Fruit fly (Drosophila melanogaster) whole organism, prepupa: ENCODE data around the gene CG31176.

Experiments used
- Blimp-1 ChIP-seq: fragments of 200-800 bp; sonication (Bioruptor generic); optimal IDR thresholded peaks from 3 replicates; lab custom pipeline; 2017; ENCODE audit warnings: missing biosample characterization, missing genetic modification characterization, mild to moderate bottlenecking, moderate library complexity, missing genetic modification reagents
- CG10631 ChIP-seq: fragments of 200-800 bp; sonication (Bioruptor generic); optimal IDR thresholded peaks from 2 replicates; lab custom pipeline; 2016; ENCODE audit warnings: missing biosample characterization, missing genetic modification characterization
- CG10669 ChIP-seq: fragments of 200-800 bp; sonication (Bioruptor generic); optimal IDR thresholded peaks from 3 replicates; lab custom pipeline; 2018; ENCODE audit warnings: missing biosample characterization, mild to moderate bottlenecking, missing genetic modification characterization, moderate library complexity
- CG15336 ChIP-seq: fragments of 200-800 bp; sonication (Bioruptor generic); IDR thresholded peaks from 2 replicates; pipeline ENCODE4 v1.3.6; 2022; ENCODE audit warnings: missing biosample characterization, missing genetic modification characterization
- CG1621 ChIP-seq: fragments of 200-800 bp; sonication (Bioruptor generic); optimal IDR thresholded peaks from 3 replicates; lab custom pipeline; 2018; ENCODE audit warnings: missing biosample characterization, mild to moderate bottlenecking, missing genetic modification characterization
- CG16779 ChIP-seq: fragments of 200-800 bp; sonication (Bioruptor generic); optimal IDR thresholded peaks from 3 replicates; lab custom pipeline; 2017; ENCODE audit warnings: missing biosample characterization, mild to moderate bottlenecking, missing genetic modification characterization
- CG3032 ChIP-seq: fragments of 200-800 bp; optimal IDR thresholded peaks from 2 replicates; lab custom pipeline; 2019; ENCODE audit warnings: missing biosample characterization, mild to moderate bottlenecking, missing genetic modification characterization, moderate library complexity
- CG32006 ChIP-seq: fragments of 200-800 bp; sonication (Bioruptor generic); optimal IDR thresholded peaks from 3 replicates; lab custom pipeline; 2017; ENCODE audit warnings: missing biosample characterization, mild to moderate bottlenecking, missing genetic modification characterization
- CG34406 ChIP-seq: fragments of 200-800 bp; sonication (Bioruptor generic); optimal IDR thresholded peaks from 3 replicates; lab custom pipeline; 2016; ENCODE audit warnings: missing biosample characterization, missing genetic modification characterization
- CG3919 ChIP-seq: fragments of 200-800 bp; sonication (Bioruptor generic); optimal IDR thresholded peaks from 3 replicates; lab custom pipeline; 2016; ENCODE audit warnings: missing biosample characterization, missing genetic modification characterization
- CG4318 ChIP-seq: fragments of 200-800 bp; sonication (Bioruptor generic); optimal IDR thresholded peaks from 3 replicates; lab custom pipeline; 2017; ENCODE audit warnings: missing biosample characterization, mild to moderate bottlenecking, missing genetic modification characterization
- CG6276 ChIP-seq: fragments of 200-800 bp; sonication (Bioruptor generic); optimal IDR thresholded peaks from 2 replicates; lab custom pipeline; 2017; ENCODE audit warnings: missing biosample characterization, mild to moderate bottlenecking, missing genetic modification characterization
- CG6808 ChIP-seq: fragments of 200-800 bp; sonication (Bioruptor generic); optimal IDR thresholded peaks from 3 replicates; lab custom pipeline; 2017; ENCODE audit warnings: missing biosample characterization, missing genetic modification characterization, mild to moderate bottlenecking, moderate library complexity, missing genetic modification reagents
- CG6854 ChIP-seq: fragments of 200-800 bp; sonication (Bioruptor generic); optimal IDR thresholded peaks from 2 replicates; lab custom pipeline; 2017; ENCODE audit warnings: missing biosample characterization, mild to moderate bottlenecking, missing genetic modification characterization
- CG7368 ChIP-seq: fragments of 200-800 bp; sonication (Bioruptor generic); optimal IDR thresholded peaks from 3 replicates; lab custom pipeline; 2016; ENCODE audit warnings: missing biosample characterization, missing genetic modification characterization
- CG8319 ChIP-seq: fragments of 200-800 bp; sonication (Bioruptor generic); optimal IDR thresholded peaks from 3 replicates; lab custom pipeline; 2016; ENCODE audit warnings: missing biosample characterization, missing genetic modification characterization
- CG9139 ChIP-seq: fragments of 200-800 bp; sonication (Bioruptor generic); optimal IDR thresholded peaks from 3 replicates; lab custom pipeline; 2017; ENCODE audit warnings: missing biosample characterization, mild to moderate bottlenecking, missing genetic modification characterization
- Eip78C ChIP-seq: fragments of 200-800 bp; sonication (Bioruptor generic); peaks from one replicate; lab custom pipeline; 2016; ENCODE audit warnings: missing biosample characterization, missing genetic modification characterization
- Eip93F ChIP-seq: fragments of 200-800 bp; sonication (Bioruptor generic); optimal IDR thresholded peaks from 2 replicates; lab custom pipeline; 2016; ENCODE audit warnings: missing biosample characterization, mild to moderate bottlenecking, missing genetic modification characterization
- Ets21C ChIP-seq: fragments of 200-800 bp; sonication (Bioruptor generic); optimal IDR thresholded peaks from 3 replicates; lab custom pipeline; 2016; ENCODE audit warnings: missing biosample characterization, missing genetic modification characterization
- Ets96B ChIP-seq: fragments of 200-800 bp; optimal IDR thresholded peaks from 2 replicates; lab custom pipeline; 2019; ENCODE audit warnings: missing biosample characterization, mild to moderate bottlenecking, missing genetic modification characterization, moderate library complexity
- Gug ChIP-seq: fragments of 200-800 bp; sonication (Bioruptor generic); IDR thresholded peaks from 2 replicates; pipeline ENCODE4 v1.3.6; 2022; ENCODE audit warnings: missing biosample characterization, missing genetic modification characterization
- Hr38 ChIP-seq: sonication (Bioruptor generic); optimal IDR thresholded peaks from 2 replicates; lab custom pipeline; 2016; ENCODE audit warnings: missing biosample characterization, missing genetic modification characterization
- Hr4 ChIP-seq: fragments of 200-800 bp; sonication (Bioruptor generic); optimal IDR thresholded peaks from 3 replicates; lab custom pipeline; 2016; ENCODE audit warnings: missing biosample characterization, missing genetic modification characterization
- Met ChIP-seq: fragments of 200-800 bp; sonication (Bioruptor generic); optimal IDR thresholded peaks from 3 replicates; lab custom pipeline; 2016; ENCODE audit warnings: missing biosample characterization, missing genetic modification characterization
- OdsH ChIP-seq: fragments of 200-800 bp; sonication (Bioruptor generic); optimal IDR thresholded peaks from 3 replicates; lab custom pipeline; 2016; ENCODE audit warnings: missing biosample characterization, missing genetic modification characterization
- Smox ChIP-seq: fragments of 200-800 bp; sonication (Bioruptor generic); optimal IDR thresholded peaks from 3 replicates; lab custom pipeline; 2016; ENCODE audit warnings: missing biosample characterization, missing genetic modification characterization
- Sox102F ChIP-seq: fragments of 200-800 bp; sonication (Bioruptor generic); optimal IDR thresholded peaks from 2 replicates; lab custom pipeline; 2016; ENCODE audit warnings: missing biosample characterization, mild to moderate bottlenecking, missing genetic modification characterization
- Sox14 ChIP-seq: fragments of 200-800 bp; sonication (Bioruptor generic); optimal IDR thresholded peaks from 3 replicates; lab custom pipeline; 2016; ENCODE audit warnings: missing biosample characterization, missing genetic modification characterization
- Sox15 ChIP-seq: fragments of 200-800 bp; sonication (Bioruptor generic); optimal IDR thresholded peaks from 3 replicates; lab custom pipeline; 2016; ENCODE audit warnings: missing biosample characterization, missing genetic modification characterization
- achi ChIP-seq: fragments of 200-800 bp; sonication (Bioruptor generic); optimal IDR thresholded peaks from 3 replicates; lab custom pipeline; 2016; ENCODE audit warnings: missing biosample characterization, missing genetic modification characterization
- cyc ChIP-seq: fragments of 200-800 bp; sonication (Bioruptor generic); optimal IDR thresholded peaks from 3 replicates; lab custom pipeline; 2016; ENCODE audit warnings: missing biosample characterization, missing genetic modification characterization
- dac ChIP-seq: fragments of 200-800 bp; sonication (Bioruptor generic); optimal IDR thresholded peaks from 2 replicates; lab custom pipeline; 2017; ENCODE audit warnings: missing biosample characterization, mild to moderate bottlenecking, missing genetic modification characterization
- dsx ChIP-seq: fragments of 200-800 bp; optimal IDR thresholded peaks from 3 replicates; lab custom pipeline; 2019; ENCODE audit warnings: missing biosample characterization, mild to moderate bottlenecking, missing genetic modification characterization, moderate library complexity; ENCODE audit not compliant: poor library complexity, severe bottlenecking
- eg ChIP-seq: fragments of 200-800 bp; sonication (Bioruptor generic); IDR thresholded peaks from 3 replicates; pipeline ENCODE4 v1.3.6; 2022; ENCODE audit warnings: missing biosample characterization, missing genetic modification characterization
- esn ChIP-seq: fragments of 200-800 bp; sonication (Bioruptor generic); optimal IDR thresholded peaks from 2 replicates; lab custom pipeline; 2016; ENCODE audit warnings: missing biosample characterization, mild to moderate bottlenecking, missing genetic modification characterization, moderate library complexity
- fd59A ChIP-seq: fragments of 200-800 bp; sonication (Bioruptor generic); optimal IDR thresholded peaks from 2 replicates; lab custom pipeline; 2017; ENCODE audit warnings: missing biosample characterization, mild to moderate bottlenecking, missing genetic modification characterization, missing genetic modification reagents
- fkh ChIP-seq: fragments of 200-800 bp; sonication (Bioruptor generic); optimal IDR thresholded peaks from 3 replicates; lab custom pipeline; 2017; ENCODE audit warnings: missing biosample characterization, mild to moderate bottlenecking, missing genetic modification characterization, moderate library complexity
- lz ChIP-seq: fragments of 200-800 bp; sonication (Bioruptor generic); optimal IDR thresholded peaks from 3 replicates; lab custom pipeline; 2016; ENCODE audit warnings: missing biosample characterization, missing genetic modification characterization
- salr ChIP-seq, 2 experiments: fragments of 200-800 bp; sonication (Bioruptor generic); optimal IDR thresholded peaks; 3 replicates each; lab custom pipeline; 2016 to 2018; ENCODE audit warnings: missing biosample characterization in 2 of 2, missing genetic modification characterization in 2 of 2, mild to moderate bottlenecking in 1 of 2
- spab ChIP-seq: fragments of 200-800 bp; sonication (Bioruptor generic); optimal IDR thresholded peaks from 2 replicates; lab custom pipeline; 2017; ENCODE audit warnings: missing biosample characterization, mild to moderate bottlenecking, missing genetic modification characterization, missing genetic modification reagents
- ss ChIP-seq, 2 experiments: fragments of 200-800 bp; sonication (Bioruptor generic); optimal IDR thresholded peaks; 2 replicates in 1 of 2; 3 replicates in 1 of 2; lab custom pipeline; 2017 to 2018; ENCODE audit warnings: mild to moderate bottlenecking in 2 of 2, missing biosample characterization in 2 of 2, missing genetic modification characterization in 2 of 2, moderate library complexity in 1 of 2
- svp ChIP-seq: fragments of 200-800 bp; sonication (Bioruptor generic); peaks from one replicate; lab custom pipeline; 2016; ENCODE audit warnings: missing biosample characterization, missing genetic modification characterization
- topi ChIP-seq: fragments of 200-800 bp; sonication (Bioruptor generic); optimal IDR thresholded peaks from 3 replicates; lab custom pipeline; 2016; ENCODE audit warnings: missing biosample characterization, missing genetic modification characterization
- vri ChIP-seq: fragments of 200-800 bp; sonication (Bioruptor generic); optimal IDR thresholded peaks from 3 replicates; lab custom pipeline; 2016; ENCODE audit warnings: missing biosample characterization, mild to moderate bottlenecking, missing genetic modification characterization

CG31176 gene

DNA sequence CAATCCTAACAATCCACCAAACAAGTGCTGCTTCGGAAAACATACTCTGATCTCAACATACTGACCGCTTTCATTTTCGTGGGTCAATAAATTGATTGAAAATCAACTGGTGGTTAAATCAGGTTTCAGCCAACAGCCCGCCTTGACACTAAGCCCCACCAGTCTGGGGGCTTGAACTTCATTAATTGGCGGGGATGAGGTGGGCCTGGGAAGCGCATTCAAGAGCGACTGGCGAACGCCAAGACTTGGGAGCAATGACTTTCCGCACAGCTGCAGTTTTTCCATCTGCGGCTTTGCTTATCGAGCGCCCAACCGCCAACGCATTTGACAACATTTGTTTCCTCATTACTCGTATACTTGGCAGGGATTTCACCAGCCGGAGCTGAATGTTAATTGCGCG is 7.1 kb upstream of the CG31176 start:
- no peak for TF ChIP-seq CG10631 (GFP tag; lab: Kevin White, UChicago)
- TF ChIP-seq CG6808 (GFP tag; lab: Kevin White, UChicago), result no peak

DNA sequence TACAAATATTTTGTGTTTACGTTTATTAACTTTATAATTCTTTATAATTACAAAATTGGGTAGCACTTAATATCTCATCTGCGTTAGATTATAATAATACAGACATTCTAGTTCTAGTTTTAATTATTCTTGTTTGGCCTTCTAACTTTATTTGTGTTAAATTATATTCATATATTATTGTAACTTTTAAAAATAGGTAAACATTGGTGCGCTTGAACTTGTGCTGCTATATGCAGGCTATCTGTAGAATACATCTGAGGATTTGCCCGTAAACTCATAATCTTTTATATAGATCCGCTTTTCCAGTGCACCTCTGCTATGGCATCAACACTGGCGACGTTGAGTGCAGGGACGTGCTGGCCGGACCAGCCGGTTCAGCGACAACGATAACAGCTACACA is 3.0 kb upstream of the CG31176 start:
- TF ChIP-seq CG8319 (GFP tag; lab: Kevin White, UChicago) (no peak), CG10669 (no peak), salr (GFP tag; optimal IDR thresholded peaks at IDR 0.05; lab: Kevin White, UChicago) (peak in 1 of 2 experiments; percentile 1), CG10631 (GFP tag; lab: Kevin White, UChicago) (peak; percentile 6), dac (peak; percentile 5), achi (GFP tag; lab: Kevin White, UChicago) (peak; percentile 3), spab (GFP tag; lab: Kevin White, UChicago) (peak; percentile 21), ss (GFP tag; optimal IDR thresholded peaks at IDR 0.05; lab: Kevin White, UChicago) (peak in 1 of 2 experiments; percentile 0), Hr4 (peak; percentile 14), CG32006 (GFP tag; lab: Kevin White, UChicago) (peak; percentile 51), CG4318 (peak; percentile 7), vri (GFP tag; lab: Kevin White, UChicago) (no peak), CG1621 (tag; lab: Kevin White, UChicago) (peak; percentile 21), CG3032 (tag; lab: Kevin White, UChicago) (peak; percentile 24), Eip78C (GFP tag; lab: Kevin White, UChicago) (peak; percentile 70), Ets96B (tag; lab: Kevin White, UChicago) (no peak)
- TF ChIP-seq, all 60 proteins: peak for 12

dm6 chr3R:21719934-21720431 is 523 bp upstream of the CG31176 start:
- TF ChIP-seq CG16779 (tag; lab: Kevin White, UChicago), result peak; percentile 57
- peak; percentile 71 for TF ChIP-seq CG7368
- peak; percentile 92 for TF ChIP-seq esn (GFP tag; lab: Kevin White, UChicago)
- TF ChIP-seq Sox14 (GFP tag; lab: Kevin White, UChicago), result peak; percentile 88
- peak; percentile 4 for TF ChIP-seq CG9139 (GFP tag; lab: Kevin White, UChicago)
- TF ChIP-seq CG15336 (GFP tag; lab: Robert Waterston, UW), result peak; percentile 89
- TF ChIP-seq CG3032 (tag; lab: Kevin White, UChicago), result peak; percentile 79
- peak; percentile 68 for TF ChIP-seq vri (GFP tag; lab: Kevin White, UChicago)
- TF ChIP-seq dac, result peak; percentile 80
- peak; percentile 88 for TF ChIP-seq Smox (GFP tag; lab: Kevin White, UChicago)
- no peak for TF ChIP-seq Hr38 (GFP tag; lab: Kevin White, UChicago)
- peak; percentile 56 for TF ChIP-seq Blimp-1
- peak; percentile 79 for TF ChIP-seq Ets96B (tag; lab: Kevin White, UChicago)
- TF ChIP-seq Met (GFP tag; lab: Kevin White, UChicago), result peak; percentile 90
- peak; percentile 86 for TF ChIP-seq achi (GFP tag; lab: Kevin White, UChicago)
- TF ChIP-seq CG4318, result peak; percentile 80
- TF ChIP-seq svp (GFP tag; lab: Kevin White, UChicago), result peak; percentile 96
- peak; percentile 80 for TF ChIP-seq eg
- TF ChIP-seq topi, result peak; percentile 89
- peak; percentile 68 for TF ChIP-seq fd59A (GFP tag; lab: Kevin White, UChicago)
- TF ChIP-seq CG10631 (GFP tag; lab: Kevin White, UChicago), result peak; percentile 79
- TF ChIP-seq dsx, result peak; percentile 75
- peak; percentile 74 for TF ChIP-seq spab (GFP tag; lab: Kevin White, UChicago)
- TF ChIP-seq OdsH (GFP tag; lab: Kevin White, UChicago), result peak; percentile 83
- no peak for TF ChIP-seq fkh (GFP tag; lab: Kevin White, UChicago)
- TF ChIP-seq CG34406 (GFP tag; lab: Kevin White, UChicago), result peak; percentile 83
- TF ChIP-seq CG6276 (GFP tag; lab: Kevin White, UChicago), result peak; percentile 82
- peak; percentile 42 for TF ChIP-seq CG6854 (GFP tag; lab: Kevin White, UChicago)
- peak; percentile 87 for TF ChIP-seq lz (GFP tag; lab: Kevin White, UChicago)
- peak; percentile 72 for TF ChIP-seq Sox15
- TF ChIP-seq CG3919 (GFP tag; lab: Kevin White, UChicago), result peak; percentile 84
- TF ChIP-seq Eip78C (GFP tag; lab: Kevin White, UChicago), result peak; percentile 97
- TF ChIP-seq CG6808 (GFP tag; lab: Kevin White, UChicago), result peak; percentile 69
- peak; percentile 70 for TF ChIP-seq Gug (GFP tag; lab: Robert Waterston, UW)
- TF ChIP-seq CG1621 (tag; lab: Kevin White, UChicago), result peak; percentile 51
- TF ChIP-seq CG10669, result peak; percentile 79
- TF ChIP-seq Ets21C (GFP tag; lab: Kevin White, UChicago), result peak; percentile 76
- no peak for TF ChIP-seq Eip93F
- peak; percentile 86 for TF ChIP-seq Sox102F
- peak; percentile 78 for TF ChIP-seq cyc (GFP tag; lab: Kevin White, UChicago)
